Fruit fly (Drosophila melanogaster): ENCODE results near the gene CG4617.

CG4617 gene

dm6 chrX:7067248-7067647, 37.0 kb downstream of the CG4617 start (continued):
- no peak for TF ChIP-seq en (GFP tag; optimal IDR thresholded peaks at IDR 0.05)
- peak; percentile 10 for TF ChIP-seq CG3281 (GFP tag; optimal IDR thresholded peaks at IDR 0.05)
- 0 out of 3 replicates have a peak, but pooled peaks have one; percentile 8 for TF ChIP-seq Dbx (GFP tag; IDR thresholded peaks at IDR 0.05)
- TF ChIP-seq CG5953 (GFP tag; IDR thresholded peaks at IDR 0.05) = no peak
- TF ChIP-seq prd (optimal IDR thresholded peaks at IDR 0.05) = no peak
- TF ChIP-seq prd (GFP tag; IDR thresholded peaks at IDR 0.05) = no peak

dm6 chrX:7066608-7067007, 37.7 kb downstream of the CG4617 start:
- peak; percentile 47 for TF ChIP-seq pzg (GFP tag; optimal IDR thresholded peaks at IDR 0.05)
- TF ChIP-seq CG6854 (GFP tag; optimal IDR thresholded peaks at IDR 0.05) = no peak
- peak; percentile 74 for TF ChIP-seq stwl (tag; optimal IDR thresholded peaks at IDR 0.05)
- TF ChIP-seq CG11560 (tag; IDR thresholded peaks at IDR 0.05) = peak; percentile 96
- no peak for TF ChIP-seq CG17568 (GFP tag; optimal IDR thresholded peaks at IDR 0.05)
- peak; percentile 63 for TF ChIP-seq CTCF (GFP tag; optimal IDR thresholded peaks at IDR 0.05)
- TF ChIP-seq Sry-δ (GFP tag; optimal IDR thresholded peaks at IDR 0.05) = peak; percentile 3
- peak; percentile 90 for TF ChIP-seq CG9437 (GFP tag; optimal IDR thresholded peaks at IDR 0.05)
- TF ChIP-seq bcd (GFP tag; optimal IDR thresholded peaks at IDR 0.05) = no peak
- TF ChIP-seq CG1647 (GFP tag; optimal IDR thresholded peaks at IDR 0.05) = no peak
- TF ChIP-seq Dref (GFP tag; IDR thresholded peaks at IDR 0.05) = peak; percentile 63
- TF ChIP-seq CG9876 (GFP tag; optimal IDR thresholded peaks at IDR 0.05) = no peak
- no peak for TF ChIP-seq Ada2b (GFP tag; IDR thresholded peaks at IDR 0.05)
- TF ChIP-seq Myb (GFP tag; optimal IDR thresholded peaks at IDR 0.05) = peak; percentile 92
- TF ChIP-seq CG13894 (tag; optimal IDR thresholded peaks at IDR 0.05) = no peak
- peak; percentile 88 for TF ChIP-seq Dp (GFP tag; optimal IDR thresholded peaks at IDR 0.05)
- TF ChIP-seq CG6654 (GFP tag; optimal IDR thresholded peaks at IDR 0.05) = no peak
- peak; percentile 4 for TF ChIP-seq CG1603 (tag; optimal IDR thresholded peaks at IDR 0.05)
- peak; percentile 47 for TF ChIP-seq CG17186 (GFP tag; optimal IDR thresholded peaks at IDR 0.05)
- peak; percentile 30 for TF ChIP-seq BEAF-32 (GFP tag; optimal IDR thresholded peaks at IDR 0.05)
- TF ChIP-seq E2f2 (GFP tag; IDR thresholded peaks at IDR 0.05) = peak; percentile 87
- no peak for TF ChIP-seq tap (tag; optimal IDR thresholded peaks at IDR 0.05)
- TF ChIP-seq CG7839 (tag; optimal IDR thresholded peaks at IDR 0.05) = no peak
- TF ChIP-seq CG31365 (tag; optimal IDR thresholded peaks at IDR 0.05) = peak; percentile 35
- TF ChIP-seq CG2116 (GFP tag; optimal IDR thresholded peaks at IDR 0.05) = peak; percentile 1
- TF ChIP-seq CG14710 (tag; optimal IDR thresholded peaks at IDR 0.05) = peak; percentile 26
- TF ChIP-seq CG13287 (GFP tag; IDR thresholded peaks at IDR 0.05; ENCODE audit: partially characterized antibody) = peak; percentile 44; the same call in 1 of the 2 replicates
- TF ChIP-seq btn (GFP tag; optimal IDR thresholded peaks at IDR 0.05) = no peak

- no peak for TF ChIP-seq Trl (optimal IDR thresholded peaks at IDR 0.05)
- TF ChIP-seq Trl (GFP tag; optimal IDR thresholded peaks at IDR 0.05) = no peak
- no peak for TF ChIP-seq disco-r (GFP tag; optimal IDR thresholded peaks at IDR 0.05)
- no peak for TF ChIP-seq Side (GFP tag; optimal IDR thresholded peaks at IDR 0.05)
- TF ChIP-seq GATAe (GFP tag; conservative IDR thresholded peaks at IDR 0.05) = no peak
- TF ChIP-seq Dad (GFP tag; optimal IDR thresholded peaks at IDR 0.05) = no peak
- no peak for TF ChIP-seq CG17802 (tag; optimal IDR thresholded peaks at IDR 0.05)
- TF ChIP-seq Drgx (GFP tag; IDR thresholded peaks at IDR 0.05) = no peak
- TF ChIP-seq danr (GFP tag; IDR thresholded peaks at IDR 0.05) = no peak
- peak; percentile 38; the same call in 1 of the 2 replicates for TF ChIP-seq E2f1 (GFP tag; IDR thresholded peaks at IDR 0.05)
- no peak for TF ChIP-seq scrt (GFP tag; optimal IDR thresholded peaks at IDR 0.05)
- no peak for TF ChIP-seq CHES-1-like (GFP tag; optimal IDR thresholded peaks at IDR 0.05)
- TF ChIP-seq CG17186 (GFP tag; optimal IDR thresholded peaks at IDR 0.05) = no peak
- no peak for TF ChIP-seq ro (GFP tag; IDR thresholded peaks at IDR 0.05)
- TF ChIP-seq CG14710 (tag; optimal IDR thresholded peaks at IDR 0.05) = no peak
- no peak for TF ChIP-seq vfl (GFP tag; optimal IDR thresholded peaks at IDR 0.05)
- TF ChIP-seq pb (GFP tag; optimal IDR thresholded peaks at IDR 0.05) = no peak
- TF ChIP-seq CG1603 (tag; optimal IDR thresholded peaks at IDR 0.05) = no peak
- TF ChIP-seq luna (GFP tag; optimal IDR thresholded peaks at IDR 0.05) = no peak
- no peak for TF ChIP-seq CG31388 (GFP tag; optimal IDR thresholded peaks at IDR 0.05)
- no peak for TF ChIP-seq CG3281 (GFP tag; optimal IDR thresholded peaks at IDR 0.05)
- TF ChIP-seq gro (GFP tag; optimal IDR thresholded peaks at IDR 0.05) = peak; percentile 2
Observed at dm6 chrX:7065835-7066234, 38.5 kb downstream of the CG4617 start, which contains the start of gene CG12541. Gene CG12541 (minus strand): TSS chrX:7066052.

Measured in whole organism, embryonic.